Worm (Caenorhabditis elegans): ENCODE results near the gene F56D6.8.

- TF ChIP-seq flt-1 (GFP tag; IDR thresholded peaks at IDR 0.05) (no peak), ztf-29 (GFP tag; IDR thresholded peaks at IDR 0.05) (no peak)
Measured at ce11 chrIV:3915296-3915695, 21.1 kb upstream of the F56D6.8 start, which contains the start of gene srz-20.

Data from whole organism, midembryonic.